Worm (Caenorhabditis elegans) whole organism, young adult: Measurements from ENCODE around the gene F39E9.14.

ENCODE experiments used
- B0336.3 ChIP-seq: fragments of 200-800 bp; sonication (Bioruptor generic); IDR thresholded peaks from 2 replicates; pipeline ENCODE4 v1.3.6; 2022; ENCODE audit warnings: missing genetic modification characterization, missing compliant biosample characterization
- F37B4.10 ChIP-seq: fragments of 200-800 bp; sonication (Bioruptor generic); IDR thresholded peaks from 2 replicates; pipeline ENCODE4 v1.3.6; 2022; ENCODE audit warnings: missing genetic modification characterization, missing compliant biosample characterization
- F39B2.1 ChIP-seq: fragments of 200-800 bp; sonication (Bioruptor generic); IDR thresholded peaks from 2 replicates; pipeline ENCODE4 v1.3.6; 2022; ENCODE audit warnings: missing genetic modification reagents, missing genetic modification characterization, missing compliant biosample characterization
- F55B11.4 ChIP-seq: sonication (generic microtip); optimal IDR thresholded peaks from 2 replicates; lab custom pipeline; 2016; ENCODE audit warnings: missing compliant biosample characterization, missing genetic modification characterization, borderline replicate concordance; ENCODE audit not compliant: insufficient read depth
- Y53G8AR.9 ChIP-seq: fragments of 200-800 bp; sonication (Bioruptor generic); conservative IDR thresholded peaks from 2 replicates; pipeline ENCODE4 v1.3.6; 2022; ENCODE audit warnings: missing genetic modification reagents, missing genetic modification characterization, missing compliant biosample characterization
- akir-1 ChIP-seq: fragments of 200-800 bp; sonication (Bioruptor generic); optimal IDR thresholded peaks from 2 replicates; lab custom pipeline; 2018; ENCODE audit warnings: mild to moderate bottlenecking, missing genetic modification characterization, moderate library complexity, missing compliant biosample characterization
- ets-4 ChIP-seq: fragments of 200-800 bp; sonication (Bioruptor generic); optimal IDR thresholded peaks from 2 replicates; lab custom pipeline; 2018; ENCODE audit warnings: mild to moderate bottlenecking, missing genetic modification characterization, missing compliant biosample characterization
- mes-4 ChIP-seq: sonication (generic microtip); optimal IDR thresholded peaks from 2 replicates; lab custom pipeline; 2016; ENCODE audit warnings: missing genotype, missing genetic modification characterization, missing compliant biosample characterization
- snpc-4 ChIP-seq, 5 experiments: fragments of 150-350 bp in 1 of 5; sonication (generic microtip) in 4 of 5; optimal IDR thresholded peaks; 2 replicates each; lab custom pipeline; 2014 to 2018; ENCODE audit warnings: missing genetic modification characterization in 5 of 5, missing biosample characterization in 3 of 5, antibody characterized with exemption in 2 of 5, mild to moderate bottlenecking in 2 of 5, missing compliant biosample characterization in 2 of 5, missing genotype in 2 of 5, moderate library complexity in 2 of 5, missing genetic modification reagents in 1 of 5
- unc-62 ChIP-seq: fragments of 150-350 bp; optimal IDR thresholded peaks from 2 replicates; lab custom pipeline; 2014; ENCODE audit warnings: missing biosample characterization, missing genetic modification reagents, missing genetic modification characterization

DNA sequence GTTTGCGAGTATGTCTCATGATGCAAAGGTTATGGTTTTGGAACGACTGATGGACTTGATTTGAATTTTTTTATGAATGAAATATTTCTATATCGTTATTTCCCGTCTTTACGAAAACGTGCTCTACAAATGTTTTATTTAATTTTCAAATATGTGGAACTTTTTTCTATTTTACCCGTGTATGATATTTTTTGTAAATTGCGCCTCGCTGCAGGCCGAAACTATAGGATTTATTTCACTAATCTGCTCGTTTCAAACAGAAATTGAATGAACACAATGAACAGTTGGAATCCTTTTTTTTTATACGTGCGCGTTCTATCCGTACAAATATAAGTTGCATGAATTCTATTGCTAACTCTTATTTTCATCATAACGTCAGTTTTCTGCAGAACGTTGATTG is 7.5 kb upstream of the F39E9.14 start, which contains the start of gene btb-18:
- no peak for TF ChIP-seq F37B4.10 (GFP tag; lab: Robert Waterston, UW)
- TF ChIP-seq snpc-4 (GFP tag; optimal IDR thresholded peaks at IDR 0.05; lab: Kevin White, UChicago) = no peak
- TF ChIP-seq snpc-4 (tag; optimal IDR thresholded peaks at IDR 0.05; lab: Kevin White, UChicago) = no peak
- no peak for TF ChIP-seq mes-4 (tag; lab: Kevin White, UChicago)
- no peak for TF ChIP-seq Y53G8AR.9 (GFP tag; lab: Robert Waterston, UW)
- TF ChIP-seq unc-62 = no peak
- TF ChIP-seq F39B2.1 (GFP tag; lab: Robert Waterston, UW) = no peak
- no peak for TF ChIP-seq B0336.3 (GFP tag; lab: Robert Waterston, UW)
- no peak for TF ChIP-seq F55B11.4 (tag; lab: Kevin White, UChicago)
- no peak for TF ChIP-seq ets-4 (GFP tag; lab: Kevin White, UChicago)
- no peak for TF ChIP-seq akir-1 (GFP tag; lab: Kevin White, UChicago)
